Fruit fly (Drosophila melanogaster): Measurements from ENCODE around the gene tank.

dm6 chr2L:4821319-4821717 is 16.5 kb downstream of the tank start:
- TF ChIP-seq Myc (optimal IDR thresholded peaks at IDR 0.05) (no peak), psq (optimal IDR thresholded peaks at IDR 0.05) (no peak), ttk (optimal IDR thresholded peaks at IDR 0.05) (no peak), Sin3A (optimal IDR thresholded peaks at IDR 0.05) (no peak), h (optimal IDR thresholded peaks at IDR 0.05) (no peak), insv (optimal IDR thresholded peaks at IDR 0.05) (no peak)

Measured in Kc167 (cell line).